Fruit fly (Drosophila melanogaster) whole organism, embryonic: Measurements from ENCODE around the gene Mon1.

Experiments
- Adf1 ChIP-seq: fragments of 200-800 bp; sonication (Bioruptor generic); IDR thresholded peaks from 2 replicates; pipeline ENCODE4 v1.3.6; 2022; ENCODE audit warnings: missing biosample characterization, missing genetic modification characterization
- Aef1 ChIP-seq: fragments of 200-800 bp; sonication (Bioruptor generic); IDR thresholded peaks from 3 replicates; pipeline ENCODE4 v1.3.6; 2022; ENCODE audit warnings: missing biosample characterization, missing genetic modification characterization
- CG12155 ChIP-seq: fragments of 200-800 bp; sonication (Bioruptor generic); optimal IDR thresholded peaks from 3 replicates; lab custom pipeline; 2016; ENCODE audit warnings: missing biosample characterization, missing genetic modification characterization
- CG13894 ChIP-seq: fragments of 200-800 bp; sonication (Bioruptor generic); optimal IDR thresholded peaks from 3 replicates; lab custom pipeline; 2018; ENCODE audit warnings: missing biosample characterization, mild to moderate bottlenecking, missing genetic modification characterization, moderate library complexity
- CG1603 ChIP-seq: fragments of 200-800 bp; sonication (Bioruptor generic); optimal IDR thresholded peaks from 2 replicates; lab custom pipeline; 2019; ENCODE audit warnings: missing biosample characterization, mild to moderate bottlenecking, missing genetic modification characterization, moderate library complexity
- CG18476 ChIP-seq: fragments of 200-800 bp; sonication (Bioruptor generic); optimal IDR thresholded peaks from 2 replicates; lab custom pipeline; 2016; ENCODE audit warnings: missing biosample characterization, mild to moderate bottlenecking, missing genetic modification characterization
- CG18599 ChIP-seq: fragments of 200-800 bp; sonication (Bioruptor generic); optimal IDR thresholded peaks from 3 replicates; lab custom pipeline; 2017; ENCODE audit warnings: missing biosample characterization, missing genetic modification characterization, mild to moderate bottlenecking, moderate library complexity, missing genetic modification reagents
- CG2202 ChIP-seq: fragments of 200-800 bp; sonication (Bioruptor generic); optimal IDR thresholded peaks from 2 replicates; lab custom pipeline; 2018; ENCODE audit warnings: missing biosample characterization, mild to moderate bottlenecking, missing genetic modification characterization
- CG32767 ChIP-seq: fragments of 200-800 bp; sonication (Bioruptor generic); IDR thresholded peaks from 2 replicates; pipeline ENCODE4 v1.3.6; 2022; ENCODE audit warnings: missing biosample characterization, missing genetic modification characterization
- CG32772 ChIP-seq: fragments of 200-800 bp; sonication (Bioruptor generic); IDR thresholded peaks from 2 replicates; pipeline ENCODE4 v1.3.6; 2022; ENCODE audit warnings: missing biosample characterization, missing genetic modification characterization
- CG3281 ChIP-seq: fragments of 200-800 bp; sonication (Bioruptor generic); optimal IDR thresholded peaks from 3 replicates; lab custom pipeline; 2017; ENCODE audit warnings: missing biosample characterization, mild to moderate bottlenecking, missing genetic modification characterization
- CG4282 ChIP-seq: fragments of 200-800 bp; sonication (Bioruptor generic); optimal IDR thresholded peaks from 2 replicates; lab custom pipeline; 2016; ENCODE audit warnings: missing biosample characterization, missing genetic modification characterization
- CG4360 ChIP-seq: fragments of 200-800 bp; sonication (Bioruptor generic); IDR thresholded peaks from 2 replicates; pipeline ENCODE4 v1.3.6; 2022; ENCODE audit warnings: missing biosample characterization, missing genetic modification characterization
- CG6254 ChIP-seq: fragments of 200-800 bp; sonication (Bioruptor generic); optimal IDR thresholded peaks from 3 replicates; lab custom pipeline; 2017; ENCODE audit warnings: mild to moderate bottlenecking, missing biosample characterization, missing genetic modification reagents, missing genetic modification characterization
- CG6272 ChIP-seq: fragments of 200-800 bp; sonication (Bioruptor generic); IDR thresholded peaks from 2 replicates; pipeline ENCODE4 v1.3.6; 2022; ENCODE audit warnings: missing biosample characterization, missing genetic modification characterization
- CG8281 ChIP-seq: fragments of 200-800 bp; sonication (Bioruptor generic); optimal IDR thresholded peaks from 2 replicates; lab custom pipeline; 2018; ENCODE audit warnings: missing biosample characterization, mild to moderate bottlenecking, missing genetic modification characterization, moderate library complexity
- CHES-1-like ChIP-seq: fragments of 200-800 bp; sonication (Bioruptor generic); optimal IDR thresholded peaks from 2 replicates; lab custom pipeline; 2016; ENCODE audit warnings: missing biosample characterization, missing genetic modification characterization
- CrebB ChIP-seq: fragments of 200-800 bp; sonication (Bioruptor generic); optimal IDR thresholded peaks from 3 replicates; lab custom pipeline; 2018; ENCODE audit warnings: missing biosample characterization, mild to moderate bottlenecking, missing genetic modification characterization
- Dbx ChIP-seq: fragments of 200-800 bp; sonication (Bioruptor generic); IDR thresholded peaks from 3 replicates; pipeline ENCODE4 v1.3.6; 2022; ENCODE audit warnings: missing biosample characterization, missing genetic modification characterization
- Doc3 ChIP-seq: fragments of 200-800 bp; sonication (Bioruptor generic); IDR thresholded peaks from 3 replicates; pipeline ENCODE4 v1.3.6; 2022; ENCODE audit warnings: missing biosample characterization, missing genetic modification characterization; ENCODE audit not compliant: partially characterized antibody
- E2f2 ChIP-seq: fragments of 200-800 bp; sonication (Bioruptor generic); IDR thresholded peaks from 2 replicates; pipeline ENCODE4 v1.3.6; 2022; ENCODE audit warnings: missing biosample characterization, missing genetic modification characterization
- Eip74EF ChIP-seq, 2 experiments: fragments of 200-800 bp in 1 of 2; fragments of >200 bp in 1 of 2; sonication (Bioruptor generic) in 1 of 2; optimal IDR thresholded peaks; 2 replicates each; lab custom pipeline; 2017 to 2019; ENCODE audit warnings: missing biosample characterization in 2 of 2, missing genetic modification characterization in 2 of 2, mild to moderate bottlenecking in 1 of 2, moderate library complexity in 1 of 2
- Elba2 ChIP-seq: fragments of 200-800 bp; sonication (Bioruptor generic); optimal IDR thresholded peaks from 3 replicates; lab custom pipeline; 2016; ENCODE audit warnings: missing biosample characterization, missing genetic modification characterization
- Ets97D ChIP-seq: fragments of 200-800 bp; sonication (Bioruptor generic); optimal IDR thresholded peaks from 3 replicates; lab custom pipeline; 2016; ENCODE audit warnings: missing biosample characterization, missing genetic modification characterization
- GATAe ChIP-seq: fragments of 200-800 bp; sonication (Bioruptor generic); conservative IDR thresholded peaks from 2 replicates; pipeline ENCODE4 v1.3.6; 2022; ENCODE audit warnings: missing biosample characterization, missing genetic modification characterization
- HLHmδ ChIP-seq: fragments of 200-800 bp; sonication (Bioruptor generic); optimal IDR thresholded peaks from 2 replicates; lab custom pipeline; 2018; ENCODE audit warnings: missing biosample characterization, mild to moderate bottlenecking, missing genetic modification characterization, moderate library complexity
- Hr78 ChIP-seq, 2 experiments: fragments of 200-800 bp in 1 of 2; fragments of >200 bp in 1 of 2; sonication (Bioruptor generic) in 1 of 2; optimal IDR thresholded peaks; 2 replicates each; lab custom pipeline; 2017 to 2019; ENCODE audit warnings: missing biosample characterization in 2 of 2, missing genetic modification characterization in 2 of 2, mild to moderate bottlenecking in 1 of 2, moderate library complexity in 1 of 2
- Jarid2 ChIP-seq: fragments of 200-800 bp; sonication (Bioruptor generic); optimal IDR thresholded peaks from 3 replicates; lab custom pipeline; 2017; ENCODE audit warnings: mild to moderate bottlenecking, missing biosample characterization, missing genetic modification reagents, missing genetic modification characterization
- Lpt ChIP-seq: fragments of >200 bp; optimal IDR thresholded peaks from 2 replicates; lab custom pipeline; 2018; ENCODE audit warnings: missing biosample characterization, missing genetic modification characterization
- Med ChIP-seq: fragments of 200-800 bp; sonication (Bioruptor generic); peaks from one replicate; lab custom pipeline; 2016; ENCODE audit warnings: missing biosample characterization, missing genetic modification characterization, mild to moderate bottlenecking, inconsistent platforms, moderate library complexity
- Myb ChIP-seq: fragments of 200-800 bp; sonication (Bioruptor generic); optimal IDR thresholded peaks from 2 replicates; lab custom pipeline; 2016; ENCODE audit warnings: missing biosample characterization, missing genetic modification characterization
- Optix ChIP-seq: fragments of 200-800 bp; sonication (Bioruptor generic); IDR thresholded peaks from 3 replicates; pipeline ENCODE4 v1.3.6; 2022; ENCODE audit warnings: missing biosample characterization, missing genetic modification characterization
- Sry-δ ChIP-seq: fragments of 200-800 bp; sonication (Bioruptor generic); optimal IDR thresholded peaks from 2 replicates; lab custom pipeline; 2016; ENCODE audit warnings: missing biosample characterization, missing genetic modification characterization
- TFAM ChIP-seq: fragments of 200-800 bp; sonication (Bioruptor generic); optimal IDR thresholded peaks from 2 replicates; lab custom pipeline; 2017; ENCODE audit warnings: missing biosample characterization, missing genetic modification characterization, inconsistent platforms
- Usf ChIP-seq: fragments of 200-800 bp; sonication (Bioruptor generic); optimal IDR thresholded peaks from 2 replicates; lab custom pipeline; 2017; ENCODE audit warnings: missing genotype, missing biosample characterization, missing genetic modification characterization
- Xbp1 ChIP-seq: fragments of 200-800 bp; sonication (Bioruptor generic); optimal IDR thresholded peaks from 3 replicates; lab custom pipeline; 2016; ENCODE audit warnings: missing biosample characterization, mild to moderate bottlenecking, missing genetic modification characterization
- chinmo ChIP-seq: fragments of 200-800 bp; sonication (Bioruptor generic); IDR thresholded peaks from 4 replicates; pipeline ENCODE4 v1.3.6; 2022; ENCODE audit warnings: missing biosample characterization, missing genetic modification characterization; ENCODE audit not compliant: partially characterized antibody
- dan ChIP-seq: fragments of 200-800 bp; sonication (Bioruptor generic); IDR thresholded peaks from 2 replicates; pipeline ENCODE4 v1.3.6; 2022; ENCODE audit warnings: missing biosample characterization, missing genetic modification characterization
- emc ChIP-seq: fragments of 200-800 bp; sonication (Bioruptor generic); optimal IDR thresholded peaks from 2 replicates; lab custom pipeline; 2016; ENCODE audit warnings: missing biosample characterization, missing genetic modification characterization
- ftz-f1 ChIP-seq: fragments of 200-800 bp; sonication (Bioruptor generic); optimal IDR thresholded peaks from 2 replicates; lab custom pipeline; 2016; ENCODE audit warnings: missing biosample characterization, missing genetic modification characterization
- fu2 ChIP-seq: fragments of 200-800 bp; sonication (Bioruptor generic); optimal IDR thresholded peaks from 2 replicates; lab custom pipeline; 2016; ENCODE audit warnings: missing biosample characterization, missing genetic modification characterization
- grau ChIP-seq: fragments of 200-800 bp; optimal IDR thresholded peaks from 3 replicates; lab custom pipeline; 2019; ENCODE audit warnings: missing biosample characterization, mild to moderate bottlenecking, missing genetic modification characterization, moderate library complexity
- gro ChIP-seq: fragments of 200-800 bp; sonication (Bioruptor generic); optimal IDR thresholded peaks from 2 replicates; lab custom pipeline; 2016; ENCODE audit warnings: missing biosample characterization, missing genetic modification characterization
- h ChIP-seq: fragments of >200 bp; optimal IDR thresholded peaks from 2 replicates; lab custom pipeline; 2017
- ken ChIP-seq: fragments of 200-800 bp; sonication (Bioruptor generic); IDR thresholded peaks from 3 replicates; pipeline ENCODE4 v1.3.6; 2022; ENCODE audit warnings: missing biosample characterization, missing genetic modification characterization
- lab ChIP-seq: fragments of 200-800 bp; sonication (Bioruptor generic); optimal IDR thresholded peaks from 3 replicates; lab custom pipeline; 2017; ENCODE audit warnings: missing biosample characterization, missing genetic modification characterization, mild to moderate bottlenecking, moderate library complexity, missing genetic modification reagents
- lmd ChIP-seq: fragments of 200-800 bp; sonication (Bioruptor generic); IDR thresholded peaks from 2 replicates; pipeline ENCODE4 v1.3.6; 2022; ENCODE audit warnings: missing biosample characterization, missing genetic modification characterization
- rib ChIP-seq: fragments of 200-800 bp; sonication (Bioruptor generic); IDR thresholded peaks from 2 replicates; pipeline ENCODE4 v1.3.6; 2022; ENCODE audit warnings: missing biosample characterization, missing genetic modification characterization
- schlank ChIP-seq: fragments of 200-800 bp; sonication (Bioruptor generic); optimal IDR thresholded peaks from 2 replicates; lab custom pipeline; 2018; ENCODE audit warnings: missing biosample characterization, mild to moderate bottlenecking, missing genetic modification characterization
- sim ChIP-seq: fragments of 200-800 bp; sonication (Bioruptor generic); IDR thresholded peaks from 2 replicates; pipeline ENCODE4 v1.3.6; 2022; ENCODE audit warnings: missing biosample characterization, missing genetic modification characterization
- stwl ChIP-seq: fragments of 200-800 bp; sonication (Bioruptor generic); optimal IDR thresholded peaks from 3 replicates; lab custom pipeline; 2018; ENCODE audit warnings: missing biosample characterization, mild to moderate bottlenecking, missing genetic modification characterization, moderate library complexity
- vvl ChIP-seq: fragments of 200-800 bp; sonication (Bioruptor generic); IDR thresholded peaks from 2 replicates; pipeline ENCODE4 v1.3.6; 2022; ENCODE audit warnings: missing biosample characterization, missing genetic modification characterization

The Mon1 gene

dm6 chr2L:4801705-4802216 is 48.7 kb upstream of the Mon1 start, which contains the start of gene slf (continued):
- TF ChIP-seq rib (GFP tag; lab: Robert Waterston, UW) (no peak), CG18599 (GFP tag; lab: Kevin White, UChicago) (no peak), Ets97D (GFP tag; lab: Kevin White, UChicago) (no peak), Lpt (no peak), grau (tag; lab: Kevin White, UChicago) (no peak), CG6254 (no peak), HLHmδ (no peak), lab (no peak), CG4360 (GFP tag; lab: Robert Waterston, UW) (no peak), CG4282 (GFP tag; lab: Kevin White, UChicago) (no peak), h (lab: Kevin White, UChicago) (no peak), CHES-1-like (no peak), ftz-f1 (peak; percentile 1), Dbx (GFP tag; lab: Robert Waterston, UW) (0 out of 3 replicates have a peak, but pooled peaks have one; percentile 7), Eip74EF (GFP tag; optimal IDR thresholded peaks at IDR 0.05; lab: Kevin White, UChicago) (no peak), Hr78 (GFP tag; optimal IDR thresholded peaks at IDR 0.05; lab: Kevin White, UChicago) (no peak), Med (GFP tag; lab: Kevin White, UChicago) (peak; percentile 82), CG3281 (GFP tag; lab: Kevin White, UChicago) (no peak), schlank (no peak), fu2 (no peak), CG13894 (tag; lab: Kevin White, UChicago) (peak; percentile 84), CG6272 (GFP tag; lab: Robert Waterston, UW) (no peak), CG32772 (GFP tag; lab: Robert Waterston, UW) (no peak), CG1603 (tag; lab: Kevin White, UChicago) (no peak), CrebB (tag; lab: Kevin White, UChicago) (no peak), Adf1 (peak; percentile 92), CG12155 (no peak), lmd (GFP tag; lab: Robert Waterston, UW) (no peak), Jarid2 (GFP tag; lab: Kevin White, UChicago) (peak; percentile 18), CG32767 (GFP tag; lab: Robert Waterston, UW) (no peak), Aef1 (GFP tag; lab: Robert Waterston, UW) (no peak), gro (GFP tag; lab: Kevin White, UChicago) (no peak), Usf (GFP tag; lab: Kevin White, UChicago) (no peak), Doc3 (no peak), dan (GFP tag; lab: Robert Waterston, UW) (no peak), GATAe (GFP tag; lab: Robert Waterston, UW) (no peak), stwl (no peak), ken (no peak), Optix (GFP tag; lab: Robert Waterston, UW) (no peak), CG18476 (GFP tag; lab: Kevin White, UChicago) (no peak), chinmo (GFP tag; lab: Robert Waterston, UW) (peak; percentile 93), CG8281 (tag; lab: Kevin White, UChicago) (no peak), TFAM (no peak), emc (GFP tag; lab: Kevin White, UChicago) (no peak), E2f2 (GFP tag; lab: Robert Waterston, UW) (no peak), Myb (GFP tag; lab: Kevin White, UChicago) (no peak), sim (no peak), Xbp1 (no peak), CG2202 (tag; lab: Kevin White, UChicago) (no peak), Sry-δ (no peak), Elba2 (GFP tag; lab: Kevin White, UChicago) (no peak), vvl (0 out of 2 replicates have a peak, but pooled peaks have one; percentile 16)
